Fruit fly (Drosophila melanogaster) whole organism, prepupa: ENCODE data around the gene CG6254.

Source experiments
- Blimp-1 ChIP-seq: fragments of 200-800 bp; sonication (Bioruptor generic); optimal IDR thresholded peaks from 3 replicates; lab custom pipeline; 2017; ENCODE audit warnings: missing biosample characterization, missing genetic modification characterization, mild to moderate bottlenecking, moderate library complexity, missing genetic modification reagents
- CG10669 ChIP-seq: fragments of 200-800 bp; sonication (Bioruptor generic); optimal IDR thresholded peaks from 3 replicates; lab custom pipeline; 2018; ENCODE audit warnings: missing biosample characterization, mild to moderate bottlenecking, missing genetic modification characterization, moderate library complexity
- CG11294 ChIP-seq: fragments of 200-800 bp; sonication (Bioruptor generic); IDR thresholded peaks from 2 replicates; pipeline ENCODE4 v1.3.6; 2022; ENCODE audit warnings: missing biosample characterization, missing genetic modification characterization
- CG11762 ChIP-seq: fragments of 200-800 bp; sonication (Bioruptor generic); optimal IDR thresholded peaks from 3 replicates; lab custom pipeline; 2016; ENCODE audit warnings: missing biosample characterization, missing genetic modification characterization; ENCODE audit not compliant: insufficient read depth
- CG1621 ChIP-seq: fragments of 200-800 bp; sonication (Bioruptor generic); optimal IDR thresholded peaks from 3 replicates; lab custom pipeline; 2018; ENCODE audit warnings: missing biosample characterization, mild to moderate bottlenecking, missing genetic modification characterization
- CG16779 ChIP-seq: fragments of 200-800 bp; sonication (Bioruptor generic); optimal IDR thresholded peaks from 3 replicates; lab custom pipeline; 2017; ENCODE audit warnings: missing biosample characterization, mild to moderate bottlenecking, missing genetic modification characterization
- CG3032 ChIP-seq: fragments of 200-800 bp; optimal IDR thresholded peaks from 2 replicates; lab custom pipeline; 2019; ENCODE audit warnings: missing biosample characterization, mild to moderate bottlenecking, missing genetic modification characterization, moderate library complexity
- CG31627 ChIP-seq: fragments of 200-800 bp; sonication (Bioruptor generic); optimal IDR thresholded peaks from 3 replicates; lab custom pipeline; 2016; ENCODE audit warnings: missing biosample characterization, missing genetic modification characterization
- CG32006 ChIP-seq: fragments of 200-800 bp; sonication (Bioruptor generic); optimal IDR thresholded peaks from 3 replicates; lab custom pipeline; 2017; ENCODE audit warnings: missing biosample characterization, mild to moderate bottlenecking, missing genetic modification characterization
- CG34406 ChIP-seq: fragments of 200-800 bp; sonication (Bioruptor generic); optimal IDR thresholded peaks from 3 replicates; lab custom pipeline; 2016; ENCODE audit warnings: missing biosample characterization, missing genetic modification characterization
- CG3919 ChIP-seq: fragments of 200-800 bp; sonication (Bioruptor generic); optimal IDR thresholded peaks from 3 replicates; lab custom pipeline; 2016; ENCODE audit warnings: missing biosample characterization, missing genetic modification characterization
- CG4318 ChIP-seq: fragments of 200-800 bp; sonication (Bioruptor generic); optimal IDR thresholded peaks from 3 replicates; lab custom pipeline; 2017; ENCODE audit warnings: missing biosample characterization, mild to moderate bottlenecking, missing genetic modification characterization
- CG6163 ChIP-seq: fragments of 200-800 bp; sonication (Bioruptor generic); IDR thresholded peaks from 3 replicates; pipeline ENCODE4 v1.3.6; 2022; ENCODE audit warnings: missing biosample characterization, missing genetic modification characterization
- CG6808 ChIP-seq: fragments of 200-800 bp; sonication (Bioruptor generic); optimal IDR thresholded peaks from 3 replicates; lab custom pipeline; 2017; ENCODE audit warnings: missing biosample characterization, missing genetic modification characterization, mild to moderate bottlenecking, moderate library complexity, missing genetic modification reagents
- CG6854 ChIP-seq: fragments of 200-800 bp; sonication (Bioruptor generic); optimal IDR thresholded peaks from 2 replicates; lab custom pipeline; 2017; ENCODE audit warnings: missing biosample characterization, mild to moderate bottlenecking, missing genetic modification characterization
- CG7368 ChIP-seq: fragments of 200-800 bp; sonication (Bioruptor generic); optimal IDR thresholded peaks from 3 replicates; lab custom pipeline; 2016; ENCODE audit warnings: missing biosample characterization, missing genetic modification characterization
- CG8319 ChIP-seq: fragments of 200-800 bp; sonication (Bioruptor generic); optimal IDR thresholded peaks from 3 replicates; lab custom pipeline; 2016; ENCODE audit warnings: missing biosample characterization, missing genetic modification characterization
- CG8632 ChIP-seq: fragments of 200-800 bp; sonication (Bioruptor generic); optimal IDR thresholded peaks from 3 replicates; lab custom pipeline; 2016; ENCODE audit warnings: missing biosample characterization, missing genetic modification characterization
- CG9139 ChIP-seq: fragments of 200-800 bp; sonication (Bioruptor generic); optimal IDR thresholded peaks from 3 replicates; lab custom pipeline; 2017; ENCODE audit warnings: missing biosample characterization, mild to moderate bottlenecking, missing genetic modification characterization
- Eip75B ChIP-seq: fragments of 200-800 bp; sonication (Bioruptor generic); optimal IDR thresholded peaks from 3 replicates; lab custom pipeline; 2016; ENCODE audit warnings: missing biosample characterization, missing genetic modification characterization
- Eip78C ChIP-seq: fragments of 200-800 bp; sonication (Bioruptor generic); peaks from one replicate; lab custom pipeline; 2016; ENCODE audit warnings: missing biosample characterization, missing genetic modification characterization
- Eip93F ChIP-seq: fragments of 200-800 bp; sonication (Bioruptor generic); optimal IDR thresholded peaks from 2 replicates; lab custom pipeline; 2016; ENCODE audit warnings: missing biosample characterization, mild to moderate bottlenecking, missing genetic modification characterization
- Ets21C ChIP-seq: fragments of 200-800 bp; sonication (Bioruptor generic); optimal IDR thresholded peaks from 3 replicates; lab custom pipeline; 2016; ENCODE audit warnings: missing biosample characterization, missing genetic modification characterization
- Ets96B ChIP-seq: fragments of 200-800 bp; optimal IDR thresholded peaks from 2 replicates; lab custom pipeline; 2019; ENCODE audit warnings: missing biosample characterization, mild to moderate bottlenecking, missing genetic modification characterization, moderate library complexity
- Gug ChIP-seq: fragments of 200-800 bp; sonication (Bioruptor generic); IDR thresholded peaks from 2 replicates; pipeline ENCODE4 v1.3.6; 2022; ENCODE audit warnings: missing biosample characterization, missing genetic modification characterization
- Hr38 ChIP-seq: sonication (Bioruptor generic); optimal IDR thresholded peaks from 2 replicates; lab custom pipeline; 2016; ENCODE audit warnings: missing biosample characterization, missing genetic modification characterization
- Hr39 ChIP-seq: fragments of 200-800 bp; sonication (Bioruptor generic); optimal IDR thresholded peaks from 2 replicates; lab custom pipeline; 2016; ENCODE audit warnings: missing biosample characterization, missing genetic modification characterization
- Hr4 ChIP-seq: fragments of 200-800 bp; sonication (Bioruptor generic); optimal IDR thresholded peaks from 3 replicates; lab custom pipeline; 2016; ENCODE audit warnings: missing biosample characterization, missing genetic modification characterization
- Lpt ChIP-seq: fragments of 200-800 bp; sonication (Bioruptor generic); optimal IDR thresholded peaks from 3 replicates; lab custom pipeline; 2016; ENCODE audit warnings: missing biosample characterization, missing genetic modification characterization
- Met ChIP-seq: fragments of 200-800 bp; sonication (Bioruptor generic); optimal IDR thresholded peaks from 3 replicates; lab custom pipeline; 2016; ENCODE audit warnings: missing biosample characterization, missing genetic modification characterization
- OdsH ChIP-seq: fragments of 200-800 bp; sonication (Bioruptor generic); optimal IDR thresholded peaks from 3 replicates; lab custom pipeline; 2016; ENCODE audit warnings: missing biosample characterization, missing genetic modification characterization
- Smox ChIP-seq: fragments of 200-800 bp; sonication (Bioruptor generic); optimal IDR thresholded peaks from 3 replicates; lab custom pipeline; 2016; ENCODE audit warnings: missing biosample characterization, missing genetic modification characterization
- Sox102F ChIP-seq: fragments of 200-800 bp; sonication (Bioruptor generic); optimal IDR thresholded peaks from 2 replicates; lab custom pipeline; 2016; ENCODE audit warnings: missing biosample characterization, mild to moderate bottlenecking, missing genetic modification characterization
- Sox14 ChIP-seq: fragments of 200-800 bp; sonication (Bioruptor generic); optimal IDR thresholded peaks from 3 replicates; lab custom pipeline; 2016; ENCODE audit warnings: missing biosample characterization, missing genetic modification characterization
- Sox15 ChIP-seq: fragments of 200-800 bp; sonication (Bioruptor generic); optimal IDR thresholded peaks from 3 replicates; lab custom pipeline; 2016; ENCODE audit warnings: missing biosample characterization, missing genetic modification characterization
- acj6 ChIP-seq: fragments of 200-800 bp; sonication (Bioruptor generic); optimal IDR thresholded peaks from 3 replicates; lab custom pipeline; 2016; ENCODE audit warnings: missing biosample characterization, missing genetic modification characterization
- cyc ChIP-seq: fragments of 200-800 bp; sonication (Bioruptor generic); optimal IDR thresholded peaks from 3 replicates; lab custom pipeline; 2016; ENCODE audit warnings: missing biosample characterization, missing genetic modification characterization
- dac ChIP-seq: fragments of 200-800 bp; sonication (Bioruptor generic); optimal IDR thresholded peaks from 2 replicates; lab custom pipeline; 2017; ENCODE audit warnings: missing biosample characterization, mild to moderate bottlenecking, missing genetic modification characterization
- dsx ChIP-seq: fragments of 200-800 bp; optimal IDR thresholded peaks from 3 replicates; lab custom pipeline; 2019; ENCODE audit warnings: missing biosample characterization, mild to moderate bottlenecking, missing genetic modification characterization, moderate library complexity; ENCODE audit not compliant: poor library complexity, severe bottlenecking
- eg ChIP-seq: fragments of 200-800 bp; sonication (Bioruptor generic); IDR thresholded peaks from 3 replicates; pipeline ENCODE4 v1.3.6; 2022; ENCODE audit warnings: missing biosample characterization, missing genetic modification characterization
- esn ChIP-seq: fragments of 200-800 bp; sonication (Bioruptor generic); optimal IDR thresholded peaks from 2 replicates; lab custom pipeline; 2016; ENCODE audit warnings: missing biosample characterization, mild to moderate bottlenecking, missing genetic modification characterization, moderate library complexity
- fd59A ChIP-seq: fragments of 200-800 bp; sonication (Bioruptor generic); optimal IDR thresholded peaks from 2 replicates; lab custom pipeline; 2017; ENCODE audit warnings: missing biosample characterization, mild to moderate bottlenecking, missing genetic modification characterization, missing genetic modification reagents
- fkh ChIP-seq: fragments of 200-800 bp; sonication (Bioruptor generic); optimal IDR thresholded peaks from 3 replicates; lab custom pipeline; 2017; ENCODE audit warnings: missing biosample characterization, mild to moderate bottlenecking, missing genetic modification characterization, moderate library complexity
- lz ChIP-seq: fragments of 200-800 bp; sonication (Bioruptor generic); optimal IDR thresholded peaks from 3 replicates; lab custom pipeline; 2016; ENCODE audit warnings: missing biosample characterization, missing genetic modification characterization
- net ChIP-seq: fragments of 200-800 bp; sonication (Bioruptor generic); optimal IDR thresholded peaks from 3 replicates; lab custom pipeline; 2016; ENCODE audit warnings: missing biosample characterization, missing genetic modification characterization
- pdm3 ChIP-seq: fragments of 200-800 bp; sonication (Bioruptor generic); optimal IDR thresholded peaks from 3 replicates; lab custom pipeline; 2016; ENCODE audit warnings: missing biosample characterization, missing genetic modification characterization
- spab ChIP-seq: fragments of 200-800 bp; sonication (Bioruptor generic); optimal IDR thresholded peaks from 2 replicates; lab custom pipeline; 2017; ENCODE audit warnings: missing biosample characterization, mild to moderate bottlenecking, missing genetic modification characterization, missing genetic modification reagents
- ss ChIP-seq, 2 experiments: fragments of 200-800 bp; sonication (Bioruptor generic); optimal IDR thresholded peaks; 2 replicates in 1 of 2; 3 replicates in 1 of 2; lab custom pipeline; 2017 to 2018; ENCODE audit warnings: mild to moderate bottlenecking in 2 of 2, missing biosample characterization in 2 of 2, missing genetic modification characterization in 2 of 2, moderate library complexity in 1 of 2
- svp ChIP-seq: fragments of 200-800 bp; sonication (Bioruptor generic); peaks from one replicate; lab custom pipeline; 2016; ENCODE audit warnings: missing biosample characterization, missing genetic modification characterization
- topi ChIP-seq: fragments of 200-800 bp; sonication (Bioruptor generic); optimal IDR thresholded peaks from 3 replicates; lab custom pipeline; 2016; ENCODE audit warnings: missing biosample characterization, missing genetic modification characterization
- vri ChIP-seq: fragments of 200-800 bp; sonication (Bioruptor generic); optimal IDR thresholded peaks from 3 replicates; lab custom pipeline; 2016; ENCODE audit warnings: missing biosample characterization, mild to moderate bottlenecking, missing genetic modification characterization

Gene CG6254

DNA sequence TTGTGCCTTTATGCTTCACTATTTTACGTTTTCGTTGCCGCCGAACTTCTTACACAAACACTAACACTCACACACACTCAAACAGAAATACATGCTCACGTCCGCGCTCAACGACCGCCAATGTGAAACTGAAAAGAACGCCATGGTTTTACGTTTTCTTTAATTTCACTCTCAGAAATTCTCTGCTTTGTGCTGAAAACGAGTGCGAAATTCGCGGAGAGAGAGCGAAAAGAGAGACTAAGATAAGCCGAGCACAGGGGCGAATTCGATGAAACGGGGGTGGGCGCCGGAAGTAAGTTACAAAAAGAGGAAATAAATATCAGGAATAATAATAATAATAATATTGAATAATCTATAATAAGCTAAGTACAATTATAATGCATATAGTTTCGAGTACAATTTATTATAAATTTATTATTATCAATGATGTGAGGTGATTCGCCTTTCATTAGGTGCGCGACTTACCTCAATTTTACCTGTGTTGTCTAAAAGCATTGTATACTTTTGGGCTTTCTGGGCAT, 9.3 kb upstream of the CG6254 start, which contains the start of gene Best1:
Gene Best1, minus strand, starts transcription at position 132 of the 521 bp plus-strand sequence.
- TF ChIP-seq CG8632 (GFP tag; lab: Kevin White, UChicago) (peak; percentile 95), dsx (GFP tag; lab: Kevin White, UChicago) (peak; percentile 88), Gug (GFP tag; lab: Robert Waterston, UW) (peak; percentile 89), Ets96B (tag; lab: Kevin White, UChicago) (peak; percentile 85), Sox102F (GFP tag; lab: Kevin White, UChicago) (peak; percentile 93), Lpt (peak; percentile 78), pdm3 (GFP tag; lab: Kevin White, UChicago) (peak; percentile 86), OdsH (GFP tag; lab: Kevin White, UChicago) (peak; percentile 90), cyc (peak; percentile 85), vri (GFP tag; lab: Kevin White, UChicago) (peak; percentile 85), spab (GFP tag; lab: Kevin White, UChicago) (peak; percentile 82), Sox15 (GFP tag; lab: Kevin White, UChicago) (peak; percentile 70), Hr39 (GFP tag; lab: Kevin White, UChicago) (peak; percentile 77), dac (GFP tag; lab: Kevin White, UChicago) (peak; percentile 87), CG3032 (peak; percentile 89), ss (GFP tag; optimal IDR thresholded peaks at IDR 0.05; lab: Kevin White, UChicago) (peak; percentile 86 to 91), Hr4 (peak; percentile 88), CG8319 (GFP tag; lab: Kevin White, UChicago) (peak; percentile 81), Smox (GFP tag; lab: Kevin White, UChicago) (peak; percentile 86), CG3919 (GFP tag; lab: Kevin White, UChicago) (peak; percentile 96), topi (GFP tag; lab: Kevin White, UChicago) (peak; percentile 86), CG11762 (GFP tag; lab: Kevin White, UChicago) (peak; percentile 89), Sox14 (peak; percentile 87), Eip75B (GFP tag; lab: Kevin White, UChicago) (peak; percentile 81), eg (GFP tag; lab: Robert Waterston, UW) (peak; percentile 95), CG4318 (GFP tag; lab: Kevin White, UChicago) (peak; percentile 80), CG11294 (peak; percentile 84), CG34406 (peak; percentile 96), CG6808 (GFP tag; lab: Kevin White, UChicago) (peak; percentile 84), acj6 (peak; percentile 90), Eip93F (GFP tag; lab: Kevin White, UChicago) (peak; percentile 73), Ets21C (GFP tag; lab: Kevin White, UChicago) (peak; percentile 70), Eip78C (peak; percentile 96), CG31627 (GFP tag; lab: Kevin White, UChicago) (peak; percentile 82), CG6163 (GFP tag; lab: Robert Waterston, UW) (peak; percentile 96), lz (GFP tag; lab: Kevin White, UChicago) (peak; percentile 89), CG10669 (peak; percentile 89), svp (GFP tag; lab: Kevin White, UChicago) (peak; percentile 95), Met (GFP tag; lab: Kevin White, UChicago) (peak; percentile 91), CG9139 (GFP tag; lab: Kevin White, UChicago) (peak; percentile 83), CG32006 (peak; percentile 91), CG16779 (tag; lab: Kevin White, UChicago) (peak; percentile 93), esn (GFP tag; lab: Kevin White, UChicago) (peak; percentile 95), CG1621 (tag; lab: Kevin White, UChicago) (peak; percentile 88), net (GFP tag; lab: Kevin White, UChicago) (peak; percentile 91), fd59A (peak; percentile 69), Hr38 (GFP tag; lab: Kevin White, UChicago) (no peak), CG6854 (GFP tag; lab: Kevin White, UChicago) (peak; percentile 96), Blimp-1 (GFP tag; lab: Kevin White, UChicago) (peak; percentile 89), fkh (GFP tag; lab: Kevin White, UChicago) (peak; percentile 80), CG7368 (GFP tag; lab: Kevin White, UChicago) (peak; percentile 82)
